Worm (Caenorhabditis elegans) whole organism, mixed stage, embryonic: ENCODE measurements around the gene ZK896.4.

Experiments used
- ceh-43 ChIP-seq: fragments of 200-800 bp; sonication (Bioruptor generic); optimal IDR thresholded peaks from 2 replicates; lab custom pipeline; 2018; ENCODE audit warnings: mild to moderate bottlenecking, missing genetic modification characterization, moderate library complexity, missing compliant biosample characterization
- ham-2 ChIP-seq: fragments of 200-800 bp; sonication (Bioruptor generic); optimal IDR thresholded peaks from 2 replicates; lab custom pipeline; 2018; ENCODE audit warnings: mild to moderate bottlenecking, missing genetic modification characterization, missing compliant biosample characterization

- no peak for TF ChIP-seq ham-2 (GFP tag; lab: Kevin White, UChicago)
- TF ChIP-seq ceh-43 (GFP tag; lab: Kevin White, UChicago) = no peak
These were observed 11.6 kb downstream of the ZK896.4 start, which contains the start of gene clec-187 for ce11 chrIV:12871445-12871947.
